Fruit fly (Drosophila melanogaster) whole organism, wandering third instar larva: ENCODE results near the gene ChAT.

Experiments used
- Abd-B ChIP-seq: fragments of >200 bp; optimal IDR thresholded peaks from 2 replicates; lab custom pipeline; 2017; ENCODE audit warnings: missing biosample characterization, missing genetic modification characterization
- CG32264 ChIP-seq: fragments of 200-800 bp; sonication (Bioruptor generic); optimal IDR thresholded peaks from 2 replicates; lab custom pipeline; 2016; ENCODE audit warnings: missing biosample characterization, missing genetic modification characterization
- CG9705 ChIP-seq: fragments of 200-800 bp; sonication (Bioruptor generic); optimal IDR thresholded peaks from 2 replicates; lab custom pipeline; 2018; ENCODE audit warnings: missing biosample characterization, mild to moderate bottlenecking, missing genetic modification characterization
- CrebA ChIP-seq: fragments of 200-800 bp; sonication (Bioruptor generic); optimal IDR thresholded peaks from 2 replicates; lab custom pipeline; 2016; ENCODE audit warnings: missing biosample characterization, mild to moderate bottlenecking, missing genetic modification characterization, borderline replicate concordance
- Dfd ChIP-seq: fragments of >200 bp; optimal IDR thresholded peaks from 2 replicates; lab custom pipeline; 2017; ENCODE audit warnings: missing biosample characterization, missing genetic modification characterization
- Dif ChIP-seq: fragments of 200-275, 200-300 bp; sonication (Bioruptor generic); optimal IDR thresholded peaks from 2 replicates; lab custom pipeline; 2018; ENCODE audit warnings: missing biosample characterization, missing genetic modification characterization; ENCODE audit not compliant: partially characterized antibody
- GATAd ChIP-seq: sonication (Bioruptor generic); optimal IDR thresholded peaks from 2 replicates; lab custom pipeline; 2016; ENCODE audit warnings: missing biosample characterization, missing genetic modification characterization
- HLH106 ChIP-seq: fragments of 200-800 bp; optimal IDR thresholded peaks from 3 replicates; lab custom pipeline; 2019; ENCODE audit warnings: missing biosample characterization, mild to moderate bottlenecking, missing genetic modification characterization, moderate library complexity
- Hnf4 ChIP-seq: fragments of 200-800 bp; sonication (Bioruptor generic); optimal IDR thresholded peaks from 2 replicates; lab custom pipeline; 2016; ENCODE audit warnings: missing biosample characterization, mild to moderate bottlenecking, missing genetic modification characterization
- Hr78 ChIP-seq: fragments of >200 bp; optimal IDR thresholded peaks from 2 replicates; lab custom pipeline; 2017; ENCODE audit warnings: missing biosample characterization, missing genetic modification characterization
- Hr83 ChIP-seq: fragments of 200-300 bp; sonication (Bioruptor generic); optimal IDR thresholded peaks from 2 replicates; lab custom pipeline; 2016; ENCODE audit warnings: missing biosample characterization, mild to moderate bottlenecking, missing genetic modification characterization, moderate library complexity; ENCODE audit not compliant: poor library complexity, severe bottlenecking
- Jra ChIP-seq: sonication (Bioruptor generic); optimal IDR thresholded peaks from 2 replicates; lab custom pipeline; 2016; ENCODE audit warnings: missing biosample characterization, missing genetic modification characterization
- Mio ChIP-seq: sonication (Bioruptor generic); optimal IDR thresholded peaks from 2 replicates; lab custom pipeline; 2016; ENCODE audit warnings: missing biosample characterization, missing genetic modification characterization
- Myc ChIP-seq: fragments of >200 bp; optimal IDR thresholded peaks from 2 replicates; lab custom pipeline; 2017
- N ChIP-seq: fragments of >200 bp; optimal IDR thresholded peaks from 2 replicates; lab custom pipeline; 2018; ENCODE audit warnings: missing biosample characterization, missing external identifiers, missing genetic modification characterization
- OdsH ChIP-seq: fragments of 200-800 bp; sonication (Bioruptor generic); optimal IDR thresholded peaks from 2 replicates; lab custom pipeline; 2016; ENCODE audit warnings: missing biosample characterization, mild to moderate bottlenecking, missing genetic modification characterization
- Rel ChIP-seq, 2 experiments: fragments of 200-800 bp; sonication (Bioruptor generic) in 1 of 2; optimal IDR thresholded peaks; 2 replicates in 1 of 2; 3 replicates in 1 of 2; lab custom pipeline; 2016 to 2019; ENCODE audit warnings: mild to moderate bottlenecking in 2 of 2, missing biosample characterization in 2 of 2, missing genetic modification characterization in 2 of 2, moderate library complexity in 1 of 2
- Sp1 ChIP-seq: fragments of 200-800 bp; sonication (Bioruptor generic); optimal IDR thresholded peaks from 3 replicates; lab custom pipeline; 2019; ENCODE audit warnings: missing biosample characterization, mild to moderate bottlenecking, missing genetic modification characterization, moderate library complexity
- Vsx2 ChIP-seq: fragments of 200-300, 225-300 bp; sonication (Bioruptor generic); optimal IDR thresholded peaks from 2 replicates; lab custom pipeline; 2018; ENCODE audit warnings: missing biosample characterization, missing genetic modification characterization; ENCODE audit not compliant: partially characterized antibody
- br ChIP-seq: fragments of 200-800 bp; sonication (Bioruptor generic); optimal IDR thresholded peaks from 2 replicates; lab custom pipeline; 2016; ENCODE audit warnings: missing biosample characterization, missing genetic modification characterization
- brk ChIP-seq: fragments of 200-800 bp; sonication (Bioruptor generic); optimal IDR thresholded peaks from 2 replicates; lab custom pipeline; 2016; ENCODE audit warnings: missing biosample characterization, mild to moderate bottlenecking, missing genetic modification characterization
- dl ChIP-seq, 2 experiments: fragments of 175-275, 200-275 bp in 1 of 2; fragments of 200-275 bp in 1 of 2; sonication (Bioruptor generic); optimal IDR thresholded peaks; lab custom pipeline; 2018; ENCODE audit warnings: mild to moderate bottlenecking in 2 of 2, missing biosample characterization in 2 of 2, missing genetic modification characterization in 2 of 2, moderate library complexity in 2 of 2; ENCODE audit not compliant: partially characterized antibody in 2 of 2, insufficient read depth in 1 of 2
- dmrt93B ChIP-seq: fragments of 200-800 bp; sonication (Bioruptor generic); optimal IDR thresholded peaks from 2 replicates; lab custom pipeline; 2018; ENCODE audit warnings: missing biosample characterization, mild to moderate bottlenecking, missing genetic modification characterization
- dsf ChIP-seq: sonication (Bioruptor generic); optimal IDR thresholded peaks from 2 replicates; lab custom pipeline; 2016; ENCODE audit warnings: missing biosample characterization, missing genetic modification characterization, borderline replicate concordance
- ey ChIP-seq: fragments of 200-800 bp; sonication (Bioruptor generic); optimal IDR thresholded peaks from 2 replicates; lab custom pipeline; 2016; ENCODE audit warnings: missing biosample characterization, missing genetic modification characterization
- foxo ChIP-seq, 2 experiments: fragments of 200-800 bp; sonication (Bioruptor generic); optimal IDR thresholded peaks; 2 replicates in 1 of 2; 3 replicates in 1 of 2; lab custom pipeline; 2016 to 2017; ENCODE audit warnings: missing biosample characterization in 2 of 2, missing genetic modification characterization in 2 of 2
- fru ChIP-seq: fragments of 200-800 bp; sonication (Bioruptor generic); optimal IDR thresholded peaks from 3 replicates; lab custom pipeline; 2016; ENCODE audit warnings: missing biosample characterization, mild to moderate bottlenecking, missing genetic modification characterization
- h ChIP-seq: fragments of 200-800 bp; sonication (Bioruptor generic); optimal IDR thresholded peaks from 3 replicates; lab custom pipeline; 2016; ENCODE audit warnings: missing biosample characterization, mild to moderate bottlenecking, missing genetic modification characterization
- jim ChIP-seq: fragments of 175-275, 200-325 bp; sonication (Bioruptor generic); optimal IDR thresholded peaks from 2 replicates; lab custom pipeline; 2016; ENCODE audit warnings: missing biosample characterization, mild to moderate bottlenecking, missing genetic modification characterization
- pan ChIP-seq: fragments of >200 bp; optimal IDR thresholded peaks from 2 replicates; lab custom pipeline; 2017
- psq ChIP-seq: fragments of 200-800 bp; sonication (Bioruptor generic); optimal IDR thresholded peaks from 3 replicates; lab custom pipeline; 2017; ENCODE audit warnings: missing biosample characterization, mild to moderate bottlenecking, missing genetic modification characterization, moderate library complexity
- rgr ChIP-seq: fragments of 200-800 bp; sonication (Bioruptor generic); optimal IDR thresholded peaks from 3 replicates; lab custom pipeline; 2016; ENCODE audit warnings: missing biosample characterization, mild to moderate bottlenecking, missing genetic modification characterization
- sage ChIP-seq: fragments of 200-800 bp; sonication (Bioruptor generic); optimal IDR thresholded peaks from 2 replicates; lab custom pipeline; 2016; ENCODE audit warnings: missing biosample characterization, mild to moderate bottlenecking, missing genetic modification characterization
- sv ChIP-seq: fragments of 200-800 bp; sonication (Bioruptor generic); optimal IDR thresholded peaks from 3 replicates; lab custom pipeline; 2016; ENCODE audit warnings: missing biosample characterization, missing genetic modification characterization
- tai ChIP-seq: sonication (Bioruptor generic); optimal IDR thresholded peaks from 2 replicates; lab custom pipeline; 2016; ENCODE audit warnings: missing biosample characterization, missing genetic modification characterization
- usp ChIP-seq: fragments of >200 bp; optimal IDR thresholded peaks from 2 replicates; lab custom pipeline; 2017; ENCODE audit warnings: missing biosample characterization, missing genetic modification characterization
- woc ChIP-seq: sonication (Bioruptor generic); optimal IDR thresholded peaks from 2 replicates; lab custom pipeline; 2016; ENCODE audit warnings: missing biosample characterization, mild to moderate bottlenecking, missing genetic modification characterization

Gene ChAT

DNA sequence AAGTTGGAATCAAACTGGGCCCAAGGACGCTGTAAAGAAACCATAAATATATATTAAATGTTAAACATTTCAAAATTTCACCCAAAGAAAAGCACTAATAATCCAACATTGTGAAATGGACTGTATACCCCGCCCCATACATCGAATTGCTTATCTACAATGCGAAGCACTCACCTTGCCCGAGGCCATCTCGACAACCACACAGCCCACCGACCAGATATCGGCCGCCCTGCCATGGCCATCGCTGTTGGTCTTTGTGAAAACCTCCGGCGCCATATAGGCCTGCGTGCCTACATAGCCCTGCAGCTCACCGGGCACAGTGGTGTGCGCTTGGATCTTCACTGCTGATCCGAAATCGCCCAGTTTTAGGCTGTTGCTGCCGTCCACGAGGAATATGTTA lies 28.3 kb downstream of the ChAT start:
- TF ChIP-seq Dfd = no peak
- no peak for TF ChIP-seq fru (GFP tag; lab: Kevin White, UChicago)
- no peak for TF ChIP-seq Vsx2 (GFP tag; lab: Kevin White, UChicago)
- TF ChIP-seq psq (GFP tag; lab: Kevin White, UChicago) = no peak
- no peak for TF ChIP-seq Jra (GFP tag; lab: Kevin White, UChicago)
- TF ChIP-seq Mio (GFP tag; lab: Kevin White, UChicago) = no peak
- TF ChIP-seq Rel (GFP tag; optimal IDR thresholded peaks at IDR 0.05; lab: Kevin White, UChicago) = no peak
- no peak for TF ChIP-seq Rel (tag; optimal IDR thresholded peaks at IDR 0.05; lab: Kevin White, UChicago)
- TF ChIP-seq sage = no peak
- no peak for TF ChIP-seq tai
- no peak for TF ChIP-seq Hnf4 (GFP tag; lab: Kevin White, UChicago)
- TF ChIP-seq sv (GFP tag; lab: Kevin White, UChicago) = no peak
- TF ChIP-seq Dif (GFP tag; lab: Kevin White, UChicago) = no peak
- TF ChIP-seq br (GFP tag; lab: Kevin White, UChicago) = no peak
- no peak for TF ChIP-seq N
- TF ChIP-seq dmrt93B = no peak
- no peak for TF ChIP-seq CG9705 (GFP tag; lab: Kevin White, UChicago)
- TF ChIP-seq Hr83 (GFP tag; lab: Kevin White, UChicago) = no peak

DNA sequence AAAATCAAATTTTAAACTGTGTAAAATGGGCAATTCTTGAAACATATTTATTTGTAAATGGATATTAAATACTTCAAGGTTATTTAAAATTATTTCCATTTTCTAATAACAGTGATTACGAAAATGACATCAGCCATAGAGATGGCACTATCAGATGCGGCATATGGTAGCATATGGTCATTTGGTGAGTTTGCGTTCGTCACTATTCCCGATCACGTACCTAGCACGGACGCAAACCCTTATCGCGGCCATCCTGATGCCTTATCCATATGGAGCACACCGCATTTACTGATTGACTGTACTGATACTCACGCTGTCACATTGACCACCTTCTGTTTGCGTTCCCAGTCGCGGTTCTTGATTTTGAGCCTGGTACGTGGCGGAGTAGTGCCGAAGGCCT lies 32.8 kb downstream of the ChAT start:
- no peak for TF ChIP-seq jim (GFP tag; lab: Kevin White, UChicago)
- TF ChIP-seq brk = no peak
- no peak for TF ChIP-seq GATAd
- no peak for TF ChIP-seq CG32264 (GFP tag; lab: Kevin White, UChicago)
- no peak for TF ChIP-seq Abd-B
- no peak for TF ChIP-seq tai
- no peak for TF ChIP-seq br (GFP tag; lab: Kevin White, UChicago)
- TF ChIP-seq Dfd = no peak
- no peak for TF ChIP-seq h (GFP tag; lab: Kevin White, UChicago)
- TF ChIP-seq foxo (GFP tag; optimal IDR thresholded peaks at IDR 0.05; lab: Kevin White, UChicago) = no peak
- no peak for TF ChIP-seq Hr83 (GFP tag; lab: Kevin White, UChicago)
- no peak for TF ChIP-seq pan (lab: Kevin White, UChicago)
- no peak for TF ChIP-seq Hr78 (GFP tag; lab: Kevin White, UChicago)
- no peak for TF ChIP-seq dsf
- no peak for TF ChIP-seq sage
- no peak for TF ChIP-seq woc (GFP tag; lab: Kevin White, UChicago)
- TF ChIP-seq Myc (lab: Kevin White, UChicago) = no peak

DNA sequence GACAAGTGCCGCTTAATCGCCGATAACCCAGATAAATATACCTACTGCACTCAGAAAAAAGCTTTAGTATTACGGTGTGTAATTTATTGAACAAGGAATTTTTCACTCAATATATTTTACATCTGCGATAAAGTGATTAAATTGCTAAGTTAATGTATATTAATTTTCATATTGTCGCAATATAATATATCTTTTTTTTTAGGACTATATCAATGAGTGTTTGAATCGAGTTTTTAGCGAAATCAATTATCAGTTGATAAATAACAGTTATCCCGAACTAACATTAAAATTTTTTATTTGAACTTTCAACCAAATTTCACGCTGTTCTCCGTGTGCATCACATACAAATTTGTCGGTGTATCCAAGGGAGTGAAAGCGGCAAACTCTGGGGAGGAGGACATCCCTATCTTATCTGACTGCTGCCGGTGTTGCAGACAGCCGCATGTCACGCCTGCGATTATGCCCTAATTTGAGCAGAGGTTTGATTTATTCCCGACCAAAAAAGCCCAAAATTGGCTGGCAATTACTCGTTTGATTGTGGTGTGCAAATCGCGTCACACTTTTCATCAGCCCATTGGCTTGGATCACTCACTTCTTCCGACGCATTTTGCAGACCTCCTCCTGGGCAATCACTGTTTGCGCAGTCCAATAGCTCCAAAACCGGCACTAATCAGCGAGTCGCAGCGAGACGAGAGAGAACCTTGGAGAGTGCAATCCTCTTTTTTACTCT lies 33.6 kb downstream of the ChAT start:
- no peak for TF ChIP-seq Sp1 (GFP tag; lab: Kevin White, UChicago)
- no peak for TF ChIP-seq sage
- peak; percentile 14 for TF ChIP-seq woc (GFP tag; lab: Kevin White, UChicago)
- no peak for TF ChIP-seq HLH106 (tag; lab: Kevin White, UChicago)
- peak; percentile 50 for TF ChIP-seq fru (GFP tag; lab: Kevin White, UChicago)
- TF ChIP-seq CrebA = no peak
- TF ChIP-seq usp (GFP tag; lab: Kevin White, UChicago) = no peak
- TF ChIP-seq foxo (GFP tag; optimal IDR thresholded peaks at IDR 0.05; lab: Kevin White, UChicago) = peak in 1 of 2 experiments; percentile 51
- no peak for TF ChIP-seq br (GFP tag; lab: Kevin White, UChicago)
- no peak for TF ChIP-seq N
- peak; percentile 2 for TF ChIP-seq ey
- peak; percentile 30 for TF ChIP-seq Hr83 (GFP tag; lab: Kevin White, UChicago)
- no peak for TF ChIP-seq Mio (GFP tag; lab: Kevin White, UChicago)
- no peak for TF ChIP-seq h (GFP tag; lab: Kevin White, UChicago)
- no peak for TF ChIP-seq jim (GFP tag; lab: Kevin White, UChicago)
- peak; percentile 53 for TF ChIP-seq OdsH (GFP tag; lab: Kevin White, UChicago)
- TF ChIP-seq Hnf4 (GFP tag; lab: Kevin White, UChicago) = no peak
- no peak for TF ChIP-seq CG9705 (GFP tag; lab: Kevin White, UChicago)
- TF ChIP-seq dl (GFP tag; optimal IDR thresholded peaks at IDR 0.05; lab: Kevin White, UChicago; ENCODE audit: insufficient read depth in 1 of 2, partially characterized antibody in 2 of 2) = no peak
- TF ChIP-seq psq (GFP tag; lab: Kevin White, UChicago) = peak; percentile 28
- TF ChIP-seq rgr (GFP tag; lab: Kevin White, UChicago) = no peak
- no peak for TF ChIP-seq pan (lab: Kevin White, UChicago)
- no peak for TF ChIP-seq CG32264 (GFP tag; lab: Kevin White, UChicago)
